ENCODE assay signal across 1 fruit fly cellular context in genomic region chr3R:21199953-21200368, dm6.
A peak's percentile ranks its signal among the peaks of the same experiment; 100 is the strongest.
TF ChIP-seq lines count a peak whose summit lies in the region.

No protein-coding gene starts in this region.

TF ChIP-seq in whole organism, embryonic, 481 proteins besides CTCF, POLR2A, EP300 and RAD21 (continued from another document):
- TF ChIP-seq cwo (GFP tag; optimal IDR thresholded peaks at IDR 0.05; lab: Kevin White, UChicago) (no peak), CG14014 (GFP tag; IDR thresholded peaks at IDR 0.05; lab: Robert Waterston, UW) (no peak), tgo (GFP tag; IDR thresholded peaks at IDR 0.05; lab: Robert Waterston, UW) (peak; percentile 42; the same call in 2 of the 3 replicates), CG11560 (tag; IDR thresholded peaks at IDR 0.05; lab: Robert Waterston, UW) (no peak), CG17328 (GFP tag; IDR thresholded peaks at IDR 0.05; lab: Robert Waterston, UW) (peak; percentile 39; the same call in 1 of the 2 replicates), CG8388 (GFP tag; optimal IDR thresholded peaks at IDR 0.05; lab: Kevin White, UChicago) (peak; percentile 25), CG17359 (tag; optimal IDR thresholded peaks at IDR 0.05; lab: Kevin White, UChicago) (no peak), B-H2 (GFP tag; optimal IDR thresholded peaks at IDR 0.05; lab: Kevin White, UChicago) (no peak), CG32532 (GFP tag; IDR thresholded peaks at IDR 0.05; lab: Robert Waterston, UW) (no peak), NfI (GFP tag; optimal IDR thresholded peaks at IDR 0.05; lab: Kevin White, UChicago) (peak; percentile 19), CG4730 (GFP tag; IDR thresholded peaks at IDR 0.05; lab: Robert Waterston, UW) (no peak), CG7987 (GFP tag; optimal IDR thresholded peaks at IDR 0.05; lab: Kevin White, UChicago) (no peak), luna (GFP tag; optimal IDR thresholded peaks at IDR 0.05; lab: Kevin White, UChicago) (no peak), ab (GFP tag; optimal IDR thresholded peaks at IDR 0.05; lab: Kevin White, UChicago) (no peak), Oaz (GFP tag; IDR thresholded peaks at IDR 0.05; lab: Robert Waterston, UW) (no peak), CG10654 (GFP tag; optimal IDR thresholded peaks at IDR 0.05; lab: Kevin White, UChicago) (no peak), MTF-1 (GFP tag; optimal IDR thresholded peaks at IDR 0.05; lab: Kevin White, UChicago; ENCODE audit: borderline replicate concordance) (no peak), esg (GFP tag; conservative IDR thresholded peaks at IDR 0.05; lab: Robert Waterston, UW) (peak; percentile 19; the same call in 1 of the 2 replicates), Mrtf (GFP tag; IDR thresholded peaks at IDR 0.05; lab: Robert Waterston, UW) (peak; percentile 17; the same call in 1 of the 3 replicates), CG6683 (GFP tag; optimal IDR thresholded peaks at IDR 0.05; lab: Kevin White, UChicago) (no peak), CG18476 (GFP tag; optimal IDR thresholded peaks at IDR 0.05; lab: Kevin White, UChicago) (peak; percentile 29), Nf-YB (GFP tag; optimal IDR thresholded peaks at IDR 0.05; lab: Kevin White, UChicago) (no peak), HLH54F (GFP tag; optimal IDR thresholded peaks at IDR 0.05; lab: Kevin White, UChicago) (peak; percentile 3), ranshi (GFP tag; IDR thresholded peaks at IDR 0.05; lab: Robert Waterston, UW) (0 out of 2 replicates have a peak, but pooled peaks have one; percentile 15), Side (GFP tag; optimal IDR thresholded peaks at IDR 0.05; lab: Kevin White, UChicago) (no peak), ewg (GFP tag; optimal IDR thresholded peaks at IDR 0.05; lab: Kevin White, UChicago) (peak; percentile 12), pfk (GFP tag; optimal IDR thresholded peaks at IDR 0.05; lab: Kevin White, UChicago) (no peak), Dfd (GFP tag; optimal IDR thresholded peaks at IDR 0.05; lab: Kevin White, UChicago) (no peak), CG4707 (GFP tag; optimal IDR thresholded peaks at IDR 0.05; lab: Kevin White, UChicago) (no peak), shn (GFP tag; optimal IDR thresholded peaks at IDR 0.05; lab: Kevin White, UChicago) (peak; percentile 1), Dip3 (GFP tag; optimal IDR thresholded peaks at IDR 0.05; lab: Kevin White, UChicago) (no peak), pho (GFP tag; optimal IDR thresholded peaks at IDR 0.05; lab: Kevin White, UChicago) (no peak), dpn (GFP tag; optimal IDR thresholded peaks at IDR 0.05; lab: Kevin White, UChicago) (peak in 1 of 2 experiments; percentile 22), Ada2b (GFP tag; IDR thresholded peaks at IDR 0.05; lab: Robert Waterston, UW) (peak; percentile 24; the same call in 1 of the 2 replicates), sob (GFP tag; IDR thresholded peaks at IDR 0.05; lab: Robert Waterston, UW) (no peak), CG10366 (GFP tag; IDR thresholded peaks at IDR 0.05; lab: Robert Waterston, UW) (peak; percentile 45), ken (GFP tag; IDR thresholded peaks at IDR 0.05; lab: Robert Waterston, UW) (peak; percentile 16; the same call in 1 of the 3 replicates), CG13296 (GFP tag; optimal IDR thresholded peaks at IDR 0.05; lab: Kevin White, UChicago) (no peak), sisA (GFP tag; IDR thresholded peaks at IDR 0.05; lab: Robert Waterston, UW) (peak; percentile 28; the same call in 1 of the 2 replicates), CG7839 (tag; optimal IDR thresholded peaks at IDR 0.05; lab: Kevin White, UChicago) (peak; percentile 5), BtbVII (GFP tag; optimal IDR thresholded peaks at IDR 0.05; lab: Kevin White, UChicago) (no peak), CG18619 (GFP tag; optimal IDR thresholded peaks at IDR 0.05; lab: Kevin White, UChicago) (peak; percentile 42), CG2712 (tag; optimal IDR thresholded peaks at IDR 0.05; lab: Kevin White, UChicago) (peak; percentile 46), so (GFP tag; IDR thresholded peaks at IDR 0.05; lab: Robert Waterston, UW) (no peak), usp (GFP tag; optimal IDR thresholded peaks at IDR 0.05; lab: Kevin White, UChicago) (no peak), al (GFP tag; IDR thresholded peaks at IDR 0.05; lab: Robert Waterston, UW) (no peak), tna (GFP tag; IDR thresholded peaks at IDR 0.05; lab: Robert Waterston, UW; ENCODE audit: partially characterized antibody) (no peak), CG18011 (GFP tag; optimal IDR thresholded peaks at IDR 0.05; lab: Kevin White, UChicago) (no peak), tx (GFP tag; optimal IDR thresholded peaks at IDR 0.05; lab: Kevin White, UChicago) (no peak), dysf (GFP tag; IDR thresholded peaks at IDR 0.05; lab: Robert Waterston, UW) (0 out of 3 replicates have a peak, but pooled peaks have one; percentile 6), CG16863 (GFP tag; optimal IDR thresholded peaks at IDR 0.05; lab: Kevin White, UChicago) (peak; percentile 11)
